Worm (Caenorhabditis elegans) whole organism, dauer: ENCODE data around the gene F45D3.2.

Experiments
- unc-62 ChIP-seq: sonication (generic microtip); optimal IDR thresholded peaks from 2 replicates; lab custom pipeline; 2017; ENCODE audit warnings: missing biosample characterization, missing genetic modification reagents, missing genetic modification characterization

Gene F45D3.2

ce11 chrV:12551638-12552478 lies 11.0 kb downstream of the F45D3.2 start:
- TF ChIP-seq unc-62: no peak

ce11 chrV:12552671-12553212 lies 11.9 kb downstream of the F45D3.2 start, which contains the start of gene F45D3.4:
Gene F45D3.4 (minus strand): TSS chrV:12553191.
- TF ChIP-seq unc-62: no peak

ce11 chrV:12553286-12553725 lies 12.5 kb downstream of the F45D3.2 start:
- TF ChIP-seq unc-62: no peak

ce11 chrV:12554172-12555031 lies 13.6 kb downstream of the F45D3.2 start:
- TF ChIP-seq unc-62: no peak

ce11 chrV:12555872-12556271 lies 15.0 kb downstream of the F45D3.2 start:
- no peak for TF ChIP-seq unc-62

- TF ChIP-seq unc-62: no peak
These were observed 16.1 kb downstream of the F45D3.2 start for ce11 chrV:12556904-12557303.

- TF ChIP-seq unc-62: no peak
These were observed 19.5 kb downstream of the F45D3.2 start, which contains the start of gene sel-1 for ce11 chrV:12560328-12560782. Gene sel-1 (plus strand): TSS chrV:12560732.

ce11 chrV:12563187-12563586 lies 22.3 kb downstream of the F45D3.2 start, which contains the start of gene mrps-5:
Gene mrps-5 (plus strand): TSS chrV:12563487.
- no peak for TF ChIP-seq unc-62

ce11 chrV:12564902-12565301 lies 24.1 kb downstream of the F45D3.2 start:
- no peak for TF ChIP-seq unc-62

- TF ChIP-seq unc-62: no peak
These were observed 26.5 kb downstream of the F45D3.2 start for ce11 chrV:12567312-12567711.

ce11 chrV:12567850-12568249 lies 27.0 kb downstream of the F45D3.2 start, which contains the start of gene E02A10.4:
Gene E02A10.4 (minus strand): TSS chrV:12567950.
- no peak for TF ChIP-seq unc-62

- TF ChIP-seq unc-62: no peak
These were observed 29.4 kb downstream of the F45D3.2 start for ce11 chrV:12570271-12570670.

- TF ChIP-seq unc-62: no peak
These were observed 35.0 kb downstream of the F45D3.2 start for ce11 chrV:12575846-12576245.

ce11 chrV:12576495-12576947 lies 35.7 kb downstream of the F45D3.2 start, which contains the start of gene grl-23:
Gene grl-23 (minus strand): TSS chrV:12576897.
- TF ChIP-seq unc-62: no peak

ce11 chrV:12579299-12579698 lies 38.5 kb downstream of the F45D3.2 start, which contains the start of gene E02A10.3:
Gene E02A10.3 (plus strand): TSS chrV:12579599.
- no peak for TF ChIP-seq unc-62

ce11 chrV:12583421-12583820 lies 42.6 kb downstream of the F45D3.2 start:
- TF ChIP-seq unc-62: no peak

ce11 chrV:12584771-12585170 lies 43.9 kb downstream of the F45D3.2 start:
- no peak for TF ChIP-seq unc-62
